Worm (Caenorhabditis elegans) whole organism, L3 larva: ENCODE data around the gene mans-2.

Source experiments
- R02D3.7 ChIP-seq: fragments of 150-350 bp; optimal IDR thresholded peaks from 2 replicates; lab custom pipeline; 2014; ENCODE audit warnings: missing biosample characterization, missing genetic modification characterization
- ZK546.5 ChIP-seq: sonication (generic microtip); optimal IDR thresholded peaks from 2 replicates; lab custom pipeline; 2017; ENCODE audit warnings: missing biosample characterization, missing genetic modification characterization
- aly-2 ChIP-seq: fragments of 150-350 bp; optimal IDR thresholded peaks from 2 replicates; lab custom pipeline; 2014; ENCODE audit warnings: missing biosample characterization, missing genetic modification characterization
- ama-1 ChIP-seq: fragments of 150-350 bp; optimal IDR thresholded peaks from 2 replicates; lab custom pipeline; 2018
- ceh-16 ChIP-seq: sonication (generic microtip); optimal IDR thresholded peaks from 2 replicates; lab custom pipeline; 2017; ENCODE audit warnings: missing biosample characterization, missing genetic modification characterization
- ceh-82 ChIP-seq: fragments of 150-350 bp; optimal IDR thresholded peaks from 2 replicates; lab custom pipeline; 2014; ENCODE audit warnings: missing biosample characterization, missing genetic modification characterization
- ceh-9 ChIP-seq: sonication (generic microtip); optimal IDR thresholded peaks from 2 replicates; lab custom pipeline; 2018; ENCODE audit warnings: missing biosample characterization, missing genetic modification characterization
- daf-12 ChIP-seq: fragments of 150-350 bp; optimal IDR thresholded peaks from 2 replicates; lab custom pipeline; 2014; ENCODE audit warnings: missing biosample characterization, missing genetic modification reagents, missing genetic modification characterization
- egl-27 ChIP-seq: sonication (generic microtip); optimal IDR thresholded peaks from 4 replicates; lab custom pipeline; 2017; ENCODE audit warnings: missing biosample characterization, missing genetic modification reagents, missing genetic modification characterization
- egl-5 ChIP-seq: fragments of 150-350 bp; optimal IDR thresholded peaks from 2 replicates; lab custom pipeline; 2017; ENCODE audit warnings: missing biosample characterization, missing genetic modification reagents, missing genetic modification characterization, inconsistent platforms
- elt-2 ChIP-seq: sonication (generic microtip); optimal IDR thresholded peaks from 2 replicates; lab custom pipeline; 2016; ENCODE audit warnings: missing genetic modification reagents, mild to moderate bottlenecking, missing genetic modification characterization, missing compliant biosample characterization
- elt-3 ChIP-seq, 3 experiments: fragments of 150-350 bp in 1 of 3; sonication (generic microtip) in 2 of 3; optimal IDR thresholded peaks; 2 replicates in 2 of 3; 4 replicates in 1 of 3; lab custom pipeline; 2014 to 2017; ENCODE audit warnings: missing biosample characterization in 3 of 3, missing genetic modification characterization in 3 of 3
- eor-1 ChIP-seq, 2 experiments: fragments of 150-350 bp; optimal IDR thresholded peaks; 2 replicates each; lab custom pipeline; 2014 to 2018; ENCODE audit warnings: missing biosample characterization in 2 of 2, missing genetic modification characterization in 2 of 2
- fkh-2 ChIP-seq: fragments of 150-350 bp; optimal IDR thresholded peaks from 2 replicates; lab custom pipeline; 2014; ENCODE audit warnings: missing biosample characterization, missing genetic modification reagents, missing genetic modification characterization
- fos-1 ChIP-seq: fragments of 150-350 bp; optimal IDR thresholded peaks from 2 replicates; lab custom pipeline; 2014; ENCODE audit warnings: missing biosample characterization, missing genetic modification characterization
- hmg-11 ChIP-seq: sonication (generic microtip); optimal IDR thresholded peaks from 2 replicates; lab custom pipeline; 2016; ENCODE audit warnings: missing genetic modification characterization, missing compliant biosample characterization
- jun-1 ChIP-seq: fragments of 150-350 bp; optimal IDR thresholded peaks from 2 replicates; lab custom pipeline; 2014; ENCODE audit warnings: missing biosample characterization, missing genetic modification reagents, missing genetic modification characterization
- lin-15B ChIP-seq: fragments of 150-350 bp; optimal IDR thresholded peaks from 2 replicates; lab custom pipeline; 2014; ENCODE audit warnings: missing biosample characterization, missing genetic modification characterization
- lin-39 ChIP-seq: fragments of 150-350 bp; optimal IDR thresholded peaks from 2 replicates; lab custom pipeline; 2018; ENCODE audit warnings: missing biosample characterization, missing genetic modification reagents, missing genetic modification characterization
- mdl-1 ChIP-seq: fragments of 150-350 bp; optimal IDR thresholded peaks from 2 replicates; lab custom pipeline; 2014; ENCODE audit warnings: missing biosample characterization, missing genetic modification characterization
- mml-1 ChIP-seq: fragments of 150-350 bp; sonication (generic microtip); optimal IDR thresholded peaks from 3 replicates; lab custom pipeline; 2014; ENCODE audit warnings: missing biosample characterization, missing genetic modification characterization
- nfya-1 ChIP-seq: sonication (generic microtip); optimal IDR thresholded peaks from 2 replicates; lab custom pipeline; 2017; ENCODE audit warnings: missing genetic modification characterization, mild to moderate bottlenecking, missing compliant biosample characterization, antibody characterized with exemption, moderate library complexity; ENCODE audit not compliant: insufficient read depth
- nhr-11 ChIP-seq: fragments of 150-350 bp; optimal IDR thresholded peaks from 2 replicates; lab custom pipeline; 2014; ENCODE audit warnings: missing biosample characterization, missing genetic modification characterization
- nhr-12 ChIP-seq: fragments of 150-350 bp; optimal IDR thresholded peaks from 2 replicates; lab custom pipeline; 2014; ENCODE audit warnings: missing biosample characterization, missing genetic modification characterization
- nhr-23 ChIP-seq: fragments of 150-350 bp; optimal IDR thresholded peaks from 2 replicates; lab custom pipeline; 2014; ENCODE audit warnings: missing biosample characterization, missing genetic modification reagents, missing genetic modification characterization
- nhr-25 ChIP-seq: sonication (generic microtip); optimal IDR thresholded peaks from 2 replicates; lab custom pipeline; 2017; ENCODE audit warnings: missing biosample characterization, missing genetic modification characterization
- nhr-28 ChIP-seq: fragments of 150-350 bp; optimal IDR thresholded peaks from 2 replicates; lab custom pipeline; 2014; ENCODE audit warnings: missing biosample characterization, missing genetic modification characterization
- nhr-67 ChIP-seq: fragments of 150-350 bp; optimal IDR thresholded peaks from 2 replicates; lab custom pipeline; 2014; ENCODE audit warnings: missing biosample characterization, missing genetic modification characterization
- nhr-76 ChIP-seq: fragments of 150-350 bp; sonication (generic microtip); optimal IDR thresholded peaks from 5 replicates; lab custom pipeline; 2014; ENCODE audit warnings: missing biosample characterization, missing genetic modification characterization
- nhr-77 ChIP-seq: fragments of 150-350 bp; optimal IDR thresholded peaks from 2 replicates; lab custom pipeline; 2014; ENCODE audit warnings: missing biosample characterization, missing genetic modification characterization
- pha-4 ChIP-seq: fragments of 150-350 bp; optimal IDR thresholded peaks from 2 replicates; lab custom pipeline; 2014; ENCODE audit warnings: missing biosample characterization, missing genetic modification reagents, missing genetic modification characterization
- pqm-1 ChIP-seq: fragments of 150-350 bp; optimal IDR thresholded peaks from 2 replicates; lab custom pipeline; 2017; ENCODE audit warnings: missing biosample characterization, missing genetic modification characterization, inconsistent platforms
- snpc-4 ChIP-seq: fragments of 150-350 bp; optimal IDR thresholded peaks from 2 replicates; lab custom pipeline; 2014; ENCODE audit warnings: missing biosample characterization, missing genetic modification characterization
- unc-39 ChIP-seq: sonication (generic microtip); optimal IDR thresholded peaks from 4 replicates; lab custom pipeline; 2017; ENCODE audit warnings: missing biosample characterization, missing genetic modification characterization
- unc-62 ChIP-seq: fragments of 150-350 bp; sonication (generic microtip); optimal IDR thresholded peaks from 4 replicates; lab custom pipeline; 2014; ENCODE audit warnings: missing biosample characterization, missing genetic modification reagents, missing genetic modification characterization
- zag-1 ChIP-seq: fragments of 150-350 bp; optimal IDR thresholded peaks from 2 replicates; lab custom pipeline; 2014; ENCODE audit warnings: missing biosample characterization, missing genetic modification characterization
- ztf-11 ChIP-seq: fragments of 150-350 bp; optimal IDR thresholded peaks from 2 replicates; lab custom pipeline; 2014; ENCODE audit warnings: missing biosample characterization, missing genetic modification characterization
- ztf-4 ChIP-seq: fragments of 150-350 bp; optimal IDR thresholded peaks from 2 replicates; lab custom pipeline; 2014; ENCODE audit warnings: missing biosample characterization, missing genetic modification characterization

mans-2 gene

DNA sequence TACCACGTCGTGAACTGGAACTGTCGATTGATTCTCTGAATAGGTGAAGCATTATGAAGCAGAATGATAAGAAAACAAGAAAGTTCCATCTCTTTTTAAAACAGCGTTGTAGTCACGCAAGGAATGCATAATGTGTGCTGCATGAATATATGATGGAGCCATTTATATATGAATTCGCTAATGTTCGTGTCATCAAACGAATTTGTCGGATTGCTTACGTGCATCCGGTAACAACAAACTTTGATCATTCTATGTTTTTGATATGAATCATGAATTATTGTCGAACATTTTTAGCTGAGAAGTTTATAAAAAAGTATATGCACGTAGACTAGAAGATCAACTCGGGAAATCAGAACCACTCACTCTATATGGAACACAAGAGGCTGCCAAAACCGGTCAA is 12.1 kb upstream of the mans-2 start:
- TF ChIP-seq nhr-12 (tag; lab: Kevin White, UChicago), result no peak
- no peak for TF ChIP-seq ama-1 (lab: Kevin White, UChicago)
- no peak for TF ChIP-seq ztf-4 (tag; lab: Kevin White, UChicago)
- no peak for TF ChIP-seq daf-12 (tag; lab: Kevin White, UChicago)
- no peak for TF ChIP-seq unc-39 (tag; lab: Kevin White, UChicago)
- TF ChIP-seq nhr-23 (tag; lab: Kevin White, UChicago), result no peak

DNA sequence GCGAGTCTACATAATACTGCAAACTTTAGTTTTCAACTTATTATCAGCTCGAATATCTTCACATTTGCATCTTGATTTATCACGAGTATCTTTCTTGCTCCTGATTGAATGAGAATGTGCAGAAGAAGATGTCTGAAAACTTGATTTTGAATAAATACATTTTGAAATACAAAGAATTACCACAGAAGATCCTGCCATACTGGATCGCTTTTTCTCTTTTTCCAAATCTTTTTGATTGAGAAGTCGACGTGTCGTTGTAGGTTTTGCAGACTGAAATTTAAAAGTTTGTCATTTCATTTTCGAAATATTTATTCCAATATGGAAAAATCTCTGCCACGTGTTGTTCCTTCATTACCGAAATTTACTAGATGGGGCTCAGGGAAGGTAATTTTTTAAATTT is 10.6 kb upstream of the mans-2 start, which contains the start of gene C52E4.12:
TSS of gene C52E4.12 (plus strand) at position 301 of the 400 bp plus-strand sequence.
- TF ChIP-seq ztf-11 (no peak), elt-2 (tag; lab: Kevin White, UChicago) (no peak), ama-1 (lab: Kevin White, UChicago) (no peak), ztf-4 (tag; lab: Kevin White, UChicago) (no peak), nhr-28 (tag; lab: Kevin White, UChicago) (no peak), R02D3.7 (tag; lab: Kevin White, UChicago) (no peak), nhr-12 (tag; lab: Kevin White, UChicago) (no peak), pha-4 (no peak), nhr-77 (tag; lab: Kevin White, UChicago) (no peak), jun-1 (tag; lab: Kevin White, UChicago) (no peak), lin-39 (no peak), unc-39 (tag; lab: Kevin White, UChicago) (no peak), nhr-67 (tag; lab: Kevin White, UChicago) (no peak), mml-1 (no peak), fos-1 (tag; lab: Kevin White, UChicago) (no peak), fkh-2 (tag; lab: Kevin White, UChicago) (no peak), zag-1 (tag; lab: Kevin White, UChicago) (no peak), snpc-4 (tag; lab: Kevin White, UChicago) (no peak), egl-5 (no peak)

DNA sequence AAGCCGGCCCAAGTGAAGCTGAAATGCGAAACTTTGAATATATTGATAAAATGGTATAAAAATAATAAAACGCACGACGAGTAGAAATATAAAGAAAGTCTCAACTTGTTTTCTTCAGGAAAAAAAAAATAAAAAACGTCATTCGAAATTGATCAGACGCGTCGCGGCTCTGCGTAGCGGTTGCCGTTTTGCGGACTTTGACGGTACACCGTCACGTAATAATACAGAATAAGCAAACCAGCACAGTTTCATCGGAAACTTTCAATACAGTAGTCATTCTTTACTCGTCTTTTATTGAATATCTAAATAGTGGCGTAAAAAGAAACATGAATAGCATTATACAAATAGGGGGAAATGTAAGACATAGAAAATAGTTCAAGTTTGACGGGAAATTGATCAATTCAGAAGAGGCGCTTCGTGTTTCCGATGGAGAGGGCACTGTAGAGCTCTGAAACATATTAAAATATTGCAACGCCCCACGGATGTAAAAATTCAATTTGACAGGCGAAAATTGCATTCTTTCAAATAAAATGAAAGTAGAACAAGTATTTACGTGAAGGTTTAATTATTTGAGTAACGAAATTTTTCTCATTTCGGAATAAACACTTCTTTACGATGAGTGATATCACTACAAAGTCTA is 8.5 kb upstream of the mans-2 start, which contains the start of the genes cyl-1 and C52E4.7:
TSS of gene cyl-1 (minus strand) at position 18 of the 640 bp plus-strand sequence.
TSS of gene C52E4.7 (plus strand) at position 590 of the 640 bp plus-strand sequence.
- TF ChIP-seq aly-2, result no peak
- TF ChIP-seq nhr-67 (tag; lab: Kevin White, UChicago), result no peak
- peak; percentile 77 for TF ChIP-seq pha-4
- peak; percentile 46 for TF ChIP-seq hmg-11 (tag; lab: Kevin White, UChicago)
- TF ChIP-seq elt-2 (tag; lab: Kevin White, UChicago), result peak; percentile 37
- TF ChIP-seq nhr-23 (tag; lab: Kevin White, UChicago), result peak; percentile 47
- TF ChIP-seq nhr-11 (tag; lab: Kevin White, UChicago), result no peak
- TF ChIP-seq nfya-1, result peak; percentile 77
- TF ChIP-seq ceh-16, result no peak
- TF ChIP-seq nhr-12 (tag; lab: Kevin White, UChicago), result no peak
- peak; percentile 67 for TF ChIP-seq lin-15B (tag; lab: Kevin White, UChicago)
- no peak for TF ChIP-seq unc-39 (tag; lab: Kevin White, UChicago)
- TF ChIP-seq nhr-76, result no peak
- TF ChIP-seq unc-62, result no peak
- TF ChIP-seq pqm-1 (tag; lab: Kevin White, UChicago), result peak; percentile 36
- TF ChIP-seq eor-1 (tag; optimal IDR thresholded peaks at IDR 0.05; lab: Kevin White, UChicago), result no peak
- TF ChIP-seq egl-5, result no peak
- no peak for TF ChIP-seq ceh-82 (tag; lab: Kevin White, UChicago)
- no peak for TF ChIP-seq elt-3 (tag; optimal IDR thresholded peaks at IDR 0.05; lab: Kevin White, UChicago)
- TF ChIP-seq ZK546.5 (tag; lab: Kevin White, UChicago), result no peak
- TF ChIP-seq nhr-25 (tag; lab: Kevin White, UChicago), result no peak
- no peak for TF ChIP-seq egl-27 (tag; lab: Kevin White, UChicago)
- TF ChIP-seq fos-1 (tag; lab: Kevin White, UChicago), result no peak
- peak; percentile 73 for TF ChIP-seq snpc-4 (tag; lab: Kevin White, UChicago)
- no peak for TF ChIP-seq ztf-11
- no peak for TF ChIP-seq mdl-1 (tag; lab: Kevin White, UChicago)
- TF ChIP-seq ama-1 (lab: Kevin White, UChicago), result no peak
- no peak for TF ChIP-seq mml-1
- TF ChIP-seq ceh-9 (tag; lab: Kevin White, UChicago), result no peak
